Fruit fly (Drosophila melanogaster) whole organism, wandering third instar larva: ENCODE data around the gene wapl.
A peak's percentile ranks its signal among the peaks of the same experiment; 100 is the strongest.

Experiments used
- Abd-B ChIP-seq: fragments of >200 bp; optimal IDR thresholded peaks from 2 replicates; lab custom pipeline; 2017; ENCODE audit warnings: missing biosample characterization, missing genetic modification characterization
- CG32264 ChIP-seq: fragments of 200-800 bp; sonication (Bioruptor generic); optimal IDR thresholded peaks from 2 replicates; lab custom pipeline; 2016; ENCODE audit warnings: missing biosample characterization, missing genetic modification characterization
- CG9705 ChIP-seq: fragments of 200-800 bp; sonication (Bioruptor generic); optimal IDR thresholded peaks from 2 replicates; lab custom pipeline; 2018; ENCODE audit warnings: missing biosample characterization, mild to moderate bottlenecking, missing genetic modification characterization
- CrebA ChIP-seq: fragments of 200-800 bp; sonication (Bioruptor generic); optimal IDR thresholded peaks from 2 replicates; lab custom pipeline; 2016; ENCODE audit warnings: missing biosample characterization, mild to moderate bottlenecking, missing genetic modification characterization, borderline replicate concordance
- Dfd ChIP-seq: fragments of >200 bp; optimal IDR thresholded peaks from 2 replicates; lab custom pipeline; 2017; ENCODE audit warnings: missing biosample characterization, missing genetic modification characterization
- Dif ChIP-seq: fragments of 200-275, 200-300 bp; sonication (Bioruptor generic); optimal IDR thresholded peaks from 2 replicates; lab custom pipeline; 2018; ENCODE audit warnings: missing biosample characterization, missing genetic modification characterization; ENCODE audit not compliant: partially characterized antibody
- GATAd ChIP-seq: sonication (Bioruptor generic); optimal IDR thresholded peaks from 2 replicates; lab custom pipeline; 2016; ENCODE audit warnings: missing biosample characterization, missing genetic modification characterization
- HLH106 ChIP-seq: fragments of 200-800 bp; optimal IDR thresholded peaks from 3 replicates; lab custom pipeline; 2019; ENCODE audit warnings: missing biosample characterization, mild to moderate bottlenecking, missing genetic modification characterization, moderate library complexity
- Hnf4 ChIP-seq: fragments of 200-800 bp; sonication (Bioruptor generic); optimal IDR thresholded peaks from 2 replicates; lab custom pipeline; 2016; ENCODE audit warnings: missing biosample characterization, mild to moderate bottlenecking, missing genetic modification characterization
- Hr78 ChIP-seq: fragments of >200 bp; optimal IDR thresholded peaks from 2 replicates; lab custom pipeline; 2017; ENCODE audit warnings: missing biosample characterization, missing genetic modification characterization
- Hr83 ChIP-seq: fragments of 200-300 bp; sonication (Bioruptor generic); optimal IDR thresholded peaks from 2 replicates; lab custom pipeline; 2016; ENCODE audit warnings: missing biosample characterization, mild to moderate bottlenecking, missing genetic modification characterization, moderate library complexity; ENCODE audit not compliant: poor library complexity, severe bottlenecking
- Jra ChIP-seq: sonication (Bioruptor generic); optimal IDR thresholded peaks from 2 replicates; lab custom pipeline; 2016; ENCODE audit warnings: missing biosample characterization, missing genetic modification characterization
- Mio ChIP-seq: sonication (Bioruptor generic); optimal IDR thresholded peaks from 2 replicates; lab custom pipeline; 2016; ENCODE audit warnings: missing biosample characterization, missing genetic modification characterization
- Myc ChIP-seq: fragments of >200 bp; optimal IDR thresholded peaks from 2 replicates; lab custom pipeline; 2017
- N ChIP-seq: fragments of >200 bp; optimal IDR thresholded peaks from 2 replicates; lab custom pipeline; 2018; ENCODE audit warnings: missing biosample characterization, missing external identifiers, missing genetic modification characterization
- OdsH ChIP-seq: fragments of 200-800 bp; sonication (Bioruptor generic); optimal IDR thresholded peaks from 2 replicates; lab custom pipeline; 2016; ENCODE audit warnings: missing biosample characterization, mild to moderate bottlenecking, missing genetic modification characterization
- Rel ChIP-seq, 2 experiments: fragments of 200-800 bp; sonication (Bioruptor generic) in 1 of 2; optimal IDR thresholded peaks; 2 replicates in 1 of 2; 3 replicates in 1 of 2; lab custom pipeline; 2016 to 2019; ENCODE audit warnings: mild to moderate bottlenecking in 2 of 2, missing biosample characterization in 2 of 2, missing genetic modification characterization in 2 of 2, moderate library complexity in 1 of 2
- Sp1 ChIP-seq: fragments of 200-800 bp; sonication (Bioruptor generic); optimal IDR thresholded peaks from 3 replicates; lab custom pipeline; 2019; ENCODE audit warnings: missing biosample characterization, mild to moderate bottlenecking, missing genetic modification characterization, moderate library complexity
- Vsx2 ChIP-seq: fragments of 200-300, 225-300 bp; sonication (Bioruptor generic); optimal IDR thresholded peaks from 2 replicates; lab custom pipeline; 2018; ENCODE audit warnings: missing biosample characterization, missing genetic modification characterization; ENCODE audit not compliant: partially characterized antibody
- br ChIP-seq: fragments of 200-800 bp; sonication (Bioruptor generic); optimal IDR thresholded peaks from 2 replicates; lab custom pipeline; 2016; ENCODE audit warnings: missing biosample characterization, missing genetic modification characterization
- brk ChIP-seq: fragments of 200-800 bp; sonication (Bioruptor generic); optimal IDR thresholded peaks from 2 replicates; lab custom pipeline; 2016; ENCODE audit warnings: missing biosample characterization, mild to moderate bottlenecking, missing genetic modification characterization
- dl ChIP-seq, 2 experiments: fragments of 175-275, 200-275 bp in 1 of 2; fragments of 200-275 bp in 1 of 2; sonication (Bioruptor generic); optimal IDR thresholded peaks; lab custom pipeline; 2018; ENCODE audit warnings: mild to moderate bottlenecking in 2 of 2, missing biosample characterization in 2 of 2, missing genetic modification characterization in 2 of 2, moderate library complexity in 2 of 2; ENCODE audit not compliant: partially characterized antibody in 2 of 2, insufficient read depth in 1 of 2
- dmrt93B ChIP-seq: fragments of 200-800 bp; sonication (Bioruptor generic); optimal IDR thresholded peaks from 2 replicates; lab custom pipeline; 2018; ENCODE audit warnings: missing biosample characterization, mild to moderate bottlenecking, missing genetic modification characterization
- dsf ChIP-seq: sonication (Bioruptor generic); optimal IDR thresholded peaks from 2 replicates; lab custom pipeline; 2016; ENCODE audit warnings: missing biosample characterization, missing genetic modification characterization, borderline replicate concordance
- ey ChIP-seq: fragments of 200-800 bp; sonication (Bioruptor generic); optimal IDR thresholded peaks from 2 replicates; lab custom pipeline; 2016; ENCODE audit warnings: missing biosample characterization, missing genetic modification characterization
- foxo ChIP-seq, 2 experiments: fragments of 200-800 bp; sonication (Bioruptor generic); optimal IDR thresholded peaks; 2 replicates in 1 of 2; 3 replicates in 1 of 2; lab custom pipeline; 2016 to 2017; ENCODE audit warnings: missing biosample characterization in 2 of 2, missing genetic modification characterization in 2 of 2
- fru ChIP-seq: fragments of 200-800 bp; sonication (Bioruptor generic); optimal IDR thresholded peaks from 3 replicates; lab custom pipeline; 2016; ENCODE audit warnings: missing biosample characterization, mild to moderate bottlenecking, missing genetic modification characterization
- h ChIP-seq: fragments of 200-800 bp; sonication (Bioruptor generic); optimal IDR thresholded peaks from 3 replicates; lab custom pipeline; 2016; ENCODE audit warnings: missing biosample characterization, mild to moderate bottlenecking, missing genetic modification characterization
- jim ChIP-seq: fragments of 175-275, 200-325 bp; sonication (Bioruptor generic); optimal IDR thresholded peaks from 2 replicates; lab custom pipeline; 2016; ENCODE audit warnings: missing biosample characterization, mild to moderate bottlenecking, missing genetic modification characterization
- lola ChIP-seq: fragments of >200 bp; optimal IDR thresholded peaks from 2 replicates; lab custom pipeline; 2017; ENCODE audit warnings: missing biosample characterization, missing genetic modification characterization
- pan ChIP-seq: fragments of >200 bp; optimal IDR thresholded peaks from 2 replicates; lab custom pipeline; 2017
- psq ChIP-seq: fragments of 200-800 bp; sonication (Bioruptor generic); optimal IDR thresholded peaks from 3 replicates; lab custom pipeline; 2017; ENCODE audit warnings: missing biosample characterization, mild to moderate bottlenecking, missing genetic modification characterization, moderate library complexity
- rgr ChIP-seq: fragments of 200-800 bp; sonication (Bioruptor generic); optimal IDR thresholded peaks from 3 replicates; lab custom pipeline; 2016; ENCODE audit warnings: missing biosample characterization, mild to moderate bottlenecking, missing genetic modification characterization
- sage ChIP-seq: fragments of 200-800 bp; sonication (Bioruptor generic); optimal IDR thresholded peaks from 2 replicates; lab custom pipeline; 2016; ENCODE audit warnings: missing biosample characterization, mild to moderate bottlenecking, missing genetic modification characterization
- sv ChIP-seq: fragments of 200-800 bp; sonication (Bioruptor generic); optimal IDR thresholded peaks from 3 replicates; lab custom pipeline; 2016; ENCODE audit warnings: missing biosample characterization, missing genetic modification characterization
- tai ChIP-seq: sonication (Bioruptor generic); optimal IDR thresholded peaks from 2 replicates; lab custom pipeline; 2016; ENCODE audit warnings: missing biosample characterization, missing genetic modification characterization
- usp ChIP-seq: fragments of >200 bp; optimal IDR thresholded peaks from 2 replicates; lab custom pipeline; 2017; ENCODE audit warnings: missing biosample characterization, missing genetic modification characterization
- woc ChIP-seq: sonication (Bioruptor generic); optimal IDR thresholded peaks from 2 replicates; lab custom pipeline; 2016; ENCODE audit warnings: missing biosample characterization, mild to moderate bottlenecking, missing genetic modification characterization

wapl gene

dm6 chrX:2121716-2122601 lies 36.8 kb downstream of the wapl start:
- TF ChIP-seq N = no peak
- TF ChIP-seq sv (GFP tag; lab: Kevin White, UChicago) = no peak
- peak; percentile 67 for TF ChIP-seq OdsH (GFP tag; lab: Kevin White, UChicago)
- TF ChIP-seq ey (GFP tag; lab: Kevin White, UChicago) = peak; percentile 71
- peak; percentile 85 for TF ChIP-seq fru
- peak; percentile 72 for TF ChIP-seq rgr (GFP tag; lab: Kevin White, UChicago)
- peak; percentile 39 for TF ChIP-seq Sp1 (GFP tag; lab: Kevin White, UChicago)
- TF ChIP-seq Hnf4 (GFP tag; lab: Kevin White, UChicago) = peak; percentile 59
- no peak for TF ChIP-seq sage (GFP tag; lab: Kevin White, UChicago)
- TF ChIP-seq Hr83 (GFP tag; lab: Kevin White, UChicago) = no peak
- peak; percentile 56 for TF ChIP-seq Dif (GFP tag; lab: Kevin White, UChicago)
- TF ChIP-seq usp (GFP tag; lab: Kevin White, UChicago) = no peak
- no peak for TF ChIP-seq Myc
- no peak for TF ChIP-seq Abd-B (GFP tag; lab: Kevin White, UChicago)
- peak; percentile 64 for TF ChIP-seq HLH106 (tag; lab: Kevin White, UChicago)
- peak; percentile 61 for TF ChIP-seq brk
- TF ChIP-seq pan = no peak
- peak; percentile 76 for TF ChIP-seq h (GFP tag; lab: Kevin White, UChicago)
- TF ChIP-seq psq (GFP tag; lab: Kevin White, UChicago) = peak; percentile 97
- TF ChIP-seq Dfd (GFP tag; lab: Kevin White, UChicago) = no peak
- no peak for TF ChIP-seq jim (GFP tag; lab: Kevin White, UChicago)
- peak; percentile 2 for TF ChIP-seq Jra
- peak; percentile 77 for TF ChIP-seq woc (GFP tag; lab: Kevin White, UChicago)
- TF ChIP-seq Hr78 = no peak
- no peak for TF ChIP-seq lola (GFP tag; lab: Kevin White, UChicago)
- no peak for TF ChIP-seq tai (GFP tag; lab: Kevin White, UChicago)
- TF ChIP-seq dmrt93B (GFP tag; lab: Kevin White, UChicago) = no peak
- peak; percentile 2 for TF ChIP-seq Vsx2 (GFP tag; lab: Kevin White, UChicago)
- TF ChIP-seq br = peak; percentile 62
- TF ChIP-seq Rel (GFP tag; optimal IDR thresholded peaks at IDR 0.05; lab: Kevin White, UChicago) = no peak
- peak; percentile 45 for TF ChIP-seq Rel (tag; optimal IDR thresholded peaks at IDR 0.05; lab: Kevin White, UChicago)
- no peak for TF ChIP-seq CG32264
- no peak for TF ChIP-seq dsf (GFP tag; lab: Kevin White, UChicago)
- peak in 1 of 2 experiments; percentile 79 for TF ChIP-seq foxo (GFP tag; optimal IDR thresholded peaks at IDR 0.05; lab: Kevin White, UChicago)
- peak; percentile 1 for TF ChIP-seq CG9705 (GFP tag; lab: Kevin White, UChicago)
- TF ChIP-seq Mio (GFP tag; lab: Kevin White, UChicago) = no peak
- no peak for TF ChIP-seq GATAd (GFP tag; lab: Kevin White, UChicago)
- no peak for TF ChIP-seq dl (GFP tag; optimal IDR thresholded peaks at IDR 0.05; lab: Kevin White, UChicago; ENCODE audit: insufficient read depth in 1 of 2, partially characterized antibody in 2 of 2)
- no peak for TF ChIP-seq CrebA (GFP tag; lab: Kevin White, UChicago)

dm6 chrX:2112660-2113059 lies 46.1 kb downstream of the wapl start:
- TF ChIP-seq Vsx2 (GFP tag; lab: Kevin White, UChicago) (no peak), Myc (peak; percentile 74)
- TF ChIP-seq, all 38 proteins: peak for 1
